Worm (Caenorhabditis elegans): Measurements from ENCODE around the gene acr-14.

Gene acr-14

ce11 chrII:8212680-8213079 lies 35.7 kb upstream of the acr-14 start, which contains the start of gene twk-3:
Gene twk-3, minus strand, starts transcription at chrII:8212780.
- TF ChIP-seq fkh-3 (tag; optimal IDR thresholded peaks at IDR 0.05), result no peak
- TF ChIP-seq tlf-1 (GFP tag; optimal IDR thresholded peaks at IDR 0.05), result no peak
- no peak for TF ChIP-seq F22D6.2 (tag; optimal IDR thresholded peaks at IDR 0.05)
- no peak for TF ChIP-seq T26A5.8 (tag; optimal IDR thresholded peaks at IDR 0.05)
- TF ChIP-seq nhr-90 (tag; optimal IDR thresholded peaks at IDR 0.05), result no peak
- no peak for TF ChIP-seq egrh-3 (GFP tag; IDR thresholded peaks at IDR 0.05)
- TF ChIP-seq hmg-1.2 (GFP tag; IDR thresholded peaks at IDR 0.05), result no peak
- TF ChIP-seq mxl-1 (tag; optimal IDR thresholded peaks at IDR 0.05), result no peak
- TF ChIP-seq xnd-1 (tag; optimal IDR thresholded peaks at IDR 0.05), result no peak
- no peak for TF ChIP-seq ccch-3 (GFP tag; optimal IDR thresholded peaks at IDR 0.05)

- TF ChIP-seq ztf-6 (GFP tag; IDR thresholded peaks at IDR 0.05) (no peak), ccch-3 (GFP tag; optimal IDR thresholded peaks at IDR 0.05) (no peak), lin-54 (GFP tag; optimal IDR thresholded peaks at IDR 0.05) (no peak), zim-3 (tag; optimal IDR thresholded peaks at IDR 0.05) (no peak), akir-1 (GFP tag; optimal IDR thresholded peaks at IDR 0.05) (no peak), C17E4.6 (GFP tag; IDR thresholded peaks at IDR 0.05) (no peak), F23B12.7 (tag; optimal IDR thresholded peaks at IDR 0.05; ENCODE audit: insufficient read depth) (no peak), sdz-38 (tag; optimal IDR thresholded peaks at IDR 0.05) (no peak), D2030.7 (GFP tag; IDR thresholded peaks at IDR 0.05) (no peak), unc-130 (GFP tag; optimal IDR thresholded peaks at IDR 0.05) (no peak), attf-5 (GFP tag; optimal IDR thresholded peaks at IDR 0.05) (no peak), egrh-3 (GFP tag; IDR thresholded peaks at IDR 0.05) (no peak), madf-8 (GFP tag; conservative IDR thresholded peaks at IDR 0.05) (no peak), ekl-4 (GFP tag; IDR thresholded peaks at IDR 0.05) (no peak), nhr-90 (tag; optimal IDR thresholded peaks at IDR 0.05) (no peak), hsf-1 (GFP tag; IDR thresholded peaks at IDR 0.05) (no peak), ceh-40 (GFP tag; IDR thresholded peaks at IDR 0.05) (no peak), mes-4 (tag; optimal IDR thresholded peaks at IDR 0.05) (no peak)
Observed at ce11 chrII:8209476-8209875, 32.5 kb upstream of the acr-14 start, which contains the start of gene M110.8. Gene M110.8, minus strand, starts transcription at chrII:8209576.

- TF ChIP-seq nhr-80 (tag; optimal IDR thresholded peaks at IDR 0.05) (peak; percentile 48), zim-3 (tag; optimal IDR thresholded peaks at IDR 0.05) (no peak), F37B4.10 (GFP tag; IDR thresholded peaks at IDR 0.05) (no peak), F33H1.4 (GFP tag; IDR thresholded peaks at IDR 0.05) (no peak), ceh-100 (GFP tag; IDR thresholded peaks at IDR 0.05) (no peak), K12H6.12 (tag; optimal IDR thresholded peaks at IDR 0.05) (no peak), lin-54 (GFP tag; optimal IDR thresholded peaks at IDR 0.05) (no peak), xnd-1 (tag; optimal IDR thresholded peaks at IDR 0.05) (no peak), efl-1 (GFP tag; optimal IDR thresholded peaks at IDR 0.05) (no peak)
Observed at ce11 chrII:8205612-8206011, 28.6 kb upstream of the acr-14 start.

- TF ChIP-seq hmg-1.2 (GFP tag; IDR thresholded peaks at IDR 0.05) (no peak), dpl-1 (GFP tag; optimal IDR thresholded peaks at IDR 0.05) (no peak), pha-4 (tag; optimal IDR thresholded peaks at IDR 0.05) (no peak), dpff-1 (tag; optimal IDR thresholded peaks at IDR 0.05) (no peak), lin-40 (tag; optimal IDR thresholded peaks at IDR 0.05) (no peak), nhr-80 (tag; optimal IDR thresholded peaks at IDR 0.05) (no peak), D2030.7 (GFP tag; IDR thresholded peaks at IDR 0.05) (no peak), madf-3 (GFP tag; IDR thresholded peaks at IDR 0.05) (no peak)
Observed at ce11 chrII:8204039-8204438, 27.0 kb upstream of the acr-14 start, which contains the start of gene col-76. Gene col-76, plus strand, starts transcription at chrII:8204339.

Measured in whole organism, young adult.